Worm (Caenorhabditis elegans): Measurements from ENCODE around the gene pfas-1.

DNA sequence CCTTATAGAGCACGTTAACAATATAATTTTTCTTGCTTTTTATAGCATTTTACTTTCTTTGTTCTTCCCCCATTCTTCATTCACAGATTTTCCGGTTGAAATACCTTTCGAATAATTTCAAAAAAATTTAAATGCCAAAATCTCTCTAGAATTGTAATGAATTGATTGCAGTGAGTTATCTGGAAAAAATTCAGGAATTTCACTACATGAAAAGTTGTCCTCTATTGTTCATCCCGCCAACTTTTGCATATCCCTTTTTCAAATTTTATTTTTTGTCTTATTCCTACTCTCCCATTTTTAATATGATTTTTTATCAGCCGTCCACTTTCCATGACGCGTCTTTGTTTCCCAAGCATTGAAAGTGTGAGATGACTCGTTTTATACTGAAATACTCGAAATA, 10.3 kb upstream of the pfas-1 start:
- TF ChIP-seq Y105C5A.15 (GFP tag; IDR thresholded peaks at IDR 0.05), result no peak
- no peak for TF ChIP-seq skn-1 (tag; optimal IDR thresholded peaks at IDR 0.05)
- TF ChIP-seq ceh-28 (tag; optimal IDR thresholded peaks at IDR 0.05), result no peak
- TF ChIP-seq lin-39 (tag; optimal IDR thresholded peaks at IDR 0.05), result no peak

Measured in whole organism, L4 larva.